Fruit fly (Drosophila melanogaster) whole organism, embryonic: ENCODE data around the gene RhoBTB.

Source experiments
- Ada2b ChIP-seq: fragments of 200-800 bp; sonication (Bioruptor generic); IDR thresholded peaks from 2 replicates; pipeline ENCODE4 v1.3.6; 2022; ENCODE audit warnings: missing biosample characterization, missing genetic modification characterization
- B-H1 ChIP-seq: fragments of 200-800 bp; sonication (Bioruptor generic); IDR thresholded peaks from 3 replicates; pipeline ENCODE4 v1.3.6; 2022; ENCODE audit warnings: missing biosample characterization, missing genetic modification characterization
- CG10147 ChIP-seq: fragments of 200-800 bp; sonication (Bioruptor generic); optimal IDR thresholded peaks from 2 replicates; lab custom pipeline; 2019; ENCODE audit warnings: missing biosample characterization, mild to moderate bottlenecking, missing genetic modification characterization, moderate library complexity
- CG11723 ChIP-seq: fragments of 200-800 bp; sonication (Bioruptor generic); optimal IDR thresholded peaks from 2 replicates; lab custom pipeline; 2017; ENCODE audit warnings: missing biosample characterization, mild to moderate bottlenecking, missing genetic modification characterization
- CG12104 ChIP-seq: fragments of 200-800 bp; sonication (Bioruptor generic); optimal IDR thresholded peaks from 3 replicates; lab custom pipeline; 2016; ENCODE audit warnings: missing biosample characterization, missing genetic modification characterization
- CG13775 ChIP-seq: fragments of 200-800 bp; sonication (Bioruptor generic); optimal IDR thresholded peaks from 3 replicates; lab custom pipeline; 2017; ENCODE audit warnings: missing biosample characterization, mild to moderate bottlenecking, missing genetic modification characterization
- CG2678 ChIP-seq: fragments of 200-800 bp; sonication (Bioruptor generic); optimal IDR thresholded peaks from 3 replicates; lab custom pipeline; 2019; ENCODE audit warnings: missing biosample characterization, mild to moderate bottlenecking, missing genetic modification characterization, moderate library complexity
- CG2875 ChIP-seq: fragments of 200-800 bp; sonication (Bioruptor generic); optimal IDR thresholded peaks from 2 replicates; lab custom pipeline; 2017; ENCODE audit warnings: missing biosample characterization, mild to moderate bottlenecking, missing genetic modification characterization, missing genetic modification reagents
- CG3163 ChIP-seq: fragments of 200-800 bp; sonication (Bioruptor generic); optimal IDR thresholded peaks from 3 replicates; lab custom pipeline; 2016; ENCODE audit warnings: missing biosample characterization, missing genetic modification characterization
- CG34376 ChIP-seq: fragments of 200-800 bp; sonication (Bioruptor generic); optimal IDR thresholded peaks from 2 replicates; lab custom pipeline; 2018; ENCODE audit warnings: missing biosample characterization, mild to moderate bottlenecking, missing genetic modification characterization
- CG42726 ChIP-seq: fragments of 200-800 bp; sonication (Bioruptor generic); IDR thresholded peaks from 2 replicates; pipeline ENCODE4 v1.3.6; 2022; ENCODE audit warnings: missing biosample characterization, missing genetic modification characterization; ENCODE audit not compliant: partially characterized antibody
- CG4617 ChIP-seq: fragments of 200-800 bp; sonication (Bioruptor generic); optimal IDR thresholded peaks from 3 replicates; lab custom pipeline; 2016; ENCODE audit warnings: missing biosample characterization, missing genetic modification characterization, borderline replicate concordance
- CG6254 ChIP-seq: fragments of 200-800 bp; sonication (Bioruptor generic); optimal IDR thresholded peaks from 3 replicates; lab custom pipeline; 2017; ENCODE audit warnings: mild to moderate bottlenecking, missing biosample characterization, missing genetic modification reagents, missing genetic modification characterization
- CG8281 ChIP-seq: fragments of 200-800 bp; sonication (Bioruptor generic); optimal IDR thresholded peaks from 2 replicates; lab custom pipeline; 2018; ENCODE audit warnings: missing biosample characterization, mild to moderate bottlenecking, missing genetic modification characterization, moderate library complexity
- CG8388 ChIP-seq: fragments of 200-800 bp; sonication (Bioruptor generic); optimal IDR thresholded peaks from 2 replicates; lab custom pipeline; 2019; ENCODE audit warnings: missing biosample characterization, mild to moderate bottlenecking, missing genetic modification characterization, moderate library complexity
- CG8765 ChIP-seq: fragments of 200-800 bp; sonication (Bioruptor generic); IDR thresholded peaks from 2 replicates; pipeline ENCODE4 v1.3.6; 2022; ENCODE audit warnings: missing biosample characterization, missing genetic modification characterization
- Chrac-16 ChIP-seq: fragments of 200-800 bp; sonication (Bioruptor generic); optimal IDR thresholded peaks from 3 replicates; lab custom pipeline; 2016; ENCODE audit warnings: missing biosample characterization, missing genetic modification characterization
- Doc2 ChIP-seq: fragments of 200-800 bp; sonication (Bioruptor generic); IDR thresholded peaks from 2 replicates; pipeline ENCODE4 v1.3.6; 2022; ENCODE audit warnings: missing biosample characterization, missing genetic modification characterization
- Ets97D ChIP-seq: fragments of 200-800 bp; sonication (Bioruptor generic); optimal IDR thresholded peaks from 3 replicates; lab custom pipeline; 2016; ENCODE audit warnings: missing biosample characterization, missing genetic modification characterization
- Hr3 ChIP-seq: fragments of 200-800 bp; sonication (Bioruptor generic); optimal IDR thresholded peaks from 3 replicates; lab custom pipeline; 2016; ENCODE audit warnings: missing biosample characterization, missing genetic modification characterization
- Mad ChIP-seq: fragments of 200-800 bp; sonication (Bioruptor generic); optimal IDR thresholded peaks from 2 replicates; lab custom pipeline; 2016; ENCODE audit warnings: missing biosample characterization, missing genetic modification characterization
- Mes4 ChIP-seq: fragments of 200-800 bp; sonication (Bioruptor generic); optimal IDR thresholded peaks from 2 replicates; lab custom pipeline; 2016; ENCODE audit warnings: missing biosample characterization, missing genetic modification characterization
- NK7.1 ChIP-seq: fragments of 200-800 bp; sonication (Bioruptor generic); optimal IDR thresholded peaks from 3 replicates; lab custom pipeline; 2016; ENCODE audit warnings: missing biosample characterization, missing genetic modification characterization
- Poxn ChIP-seq: fragments of 200-800 bp; sonication (Bioruptor generic); IDR thresholded peaks from 2 replicates; pipeline ENCODE4 v1.3.6; 2022; ENCODE audit warnings: missing biosample characterization, missing genetic modification characterization
- Xrp1 ChIP-seq: fragments of 200-800 bp; sonication (Bioruptor generic); IDR thresholded peaks from 2 replicates; pipeline ENCODE4 v1.3.6; 2022; ENCODE audit warnings: missing biosample characterization, missing genetic modification characterization
- ara ChIP-seq: fragments of 200-800 bp; sonication (Bioruptor generic); IDR thresholded peaks from 2 replicates; pipeline ENCODE4 v1.3.6; 2022; ENCODE audit warnings: missing biosample characterization, missing genetic modification characterization
- bcd ChIP-seq: fragments of 200-800 bp; sonication (Bioruptor generic); optimal IDR thresholded peaks from 2 replicates; lab custom pipeline; 2017; ENCODE audit warnings: missing biosample characterization, mild to moderate bottlenecking, missing genetic modification characterization
- chif ChIP-seq, 2 experiments: fragments of 200-800 bp; sonication (Bioruptor generic); optimal IDR thresholded peaks; 3 replicates each; lab custom pipeline; 2016; ENCODE audit warnings: missing biosample characterization in 2 of 2, missing genetic modification characterization in 2 of 2
- corto ChIP-seq: fragments of 200-800 bp; sonication (Bioruptor generic); optimal IDR thresholded peaks from 2 replicates; lab custom pipeline; 2016; ENCODE audit warnings: missing biosample characterization, mild to moderate bottlenecking, missing genetic modification characterization, moderate library complexity
- ewg ChIP-seq: fragments of 200-800 bp; sonication (Bioruptor generic); optimal IDR thresholded peaks from 3 replicates; lab custom pipeline; 2017; ENCODE audit warnings: mild to moderate bottlenecking, missing biosample characterization, missing genetic modification reagents, missing genetic modification characterization
- h ChIP-seq: fragments of >200 bp; optimal IDR thresholded peaks from 2 replicates; lab custom pipeline; 2017
- hkb ChIP-seq, 2 experiments: fragments of 200-800 bp in 1 of 2; fragments of >200 bp in 1 of 2; sonication (Bioruptor generic) in 1 of 2; IDR thresholded peaks in 1 of 2; optimal IDR thresholded peaks in 1 of 2; 2 replicates each; pipeline versions ENCODE4 v1.3.6 to Lab custom; 2017 to 2022; ENCODE audit warnings: missing biosample characterization in 1 of 2, missing genetic modification characterization in 1 of 2
- kah ChIP-seq: fragments of 200-800 bp; sonication (Bioruptor generic); optimal IDR thresholded peaks from 2 replicates; lab custom pipeline; 2018; ENCODE audit warnings: missing biosample characterization, mild to moderate bottlenecking, missing genetic modification characterization
- kay ChIP-seq: fragments of 200-800 bp; sonication (Bioruptor generic); optimal IDR thresholded peaks from 2 replicates; lab custom pipeline; 2016; ENCODE audit warnings: missing biosample characterization, missing genetic modification characterization
- mld ChIP-seq: fragments of 200-800 bp; sonication (Bioruptor generic); IDR thresholded peaks from 3 replicates; pipeline ENCODE4 v1.3.6; 2022; ENCODE audit warnings: missing biosample characterization, missing genetic modification characterization; ENCODE audit not compliant: partially characterized antibody
- nau ChIP-seq: fragments of 200-800 bp; sonication (Bioruptor generic); optimal IDR thresholded peaks from 3 replicates; lab custom pipeline; 2017; ENCODE audit warnings: missing biosample characterization, mild to moderate bottlenecking, missing genetic modification characterization, missing genetic modification reagents
- nom ChIP-seq: fragments of 200-800 bp; sonication (Bioruptor generic); optimal IDR thresholded peaks from 2 replicates; lab custom pipeline; 2017; ENCODE audit warnings: missing biosample characterization, missing genetic modification characterization, mild to moderate bottlenecking, moderate library complexity, missing genetic modification reagents
- pum ChIP-seq: fragments of 200-800 bp; sonication (Bioruptor generic); optimal IDR thresholded peaks from 2 replicates; lab custom pipeline; 2016; ENCODE audit warnings: missing biosample characterization, missing genetic modification characterization
- salm ChIP-seq: fragments of 200-800 bp; sonication (Bioruptor generic); optimal IDR thresholded peaks from 2 replicates; lab custom pipeline; 2018; ENCODE audit warnings: missing biosample characterization, mild to moderate bottlenecking, missing genetic modification characterization
- seq ChIP-seq: fragments of 200-800 bp; sonication (Bioruptor generic); IDR thresholded peaks from 2 replicates; pipeline ENCODE4 v1.3.6; 2022; ENCODE audit warnings: missing biosample characterization, missing genetic modification characterization
- sr ChIP-seq: fragments of 200-800 bp; sonication (Bioruptor generic); IDR thresholded peaks from 3 replicates; pipeline ENCODE4 v1.3.6; 2022; ENCODE audit warnings: missing biosample characterization, missing genetic modification characterization
- ssp ChIP-seq: fragments of 200-800 bp; sonication (Bioruptor generic); IDR thresholded peaks from 2 replicates; pipeline ENCODE4 v1.3.6; 2022; ENCODE audit warnings: missing biosample characterization, missing genetic modification characterization
- stwl ChIP-seq: fragments of 200-800 bp; sonication (Bioruptor generic); optimal IDR thresholded peaks from 3 replicates; lab custom pipeline; 2018; ENCODE audit warnings: missing biosample characterization, mild to moderate bottlenecking, missing genetic modification characterization, moderate library complexity
- tio ChIP-seq: fragments of 200-800 bp; sonication (Bioruptor generic); optimal IDR thresholded peaks from 2 replicates; lab custom pipeline; 2017; ENCODE audit warnings: missing biosample characterization, missing genetic modification characterization, inconsistent platforms
- ttk ChIP-seq: fragments of 200-800 bp; sonication (Bioruptor generic); IDR thresholded peaks from 2 replicates; pipeline ENCODE4 v2.1.2; 2022; ENCODE audit warnings: missing biosample characterization, missing genetic modification characterization
- vnd ChIP-seq: fragments of 200-800 bp; sonication (Bioruptor generic); IDR thresholded peaks from 3 replicates; pipeline ENCODE4 v1.3.6; 2022; ENCODE audit warnings: missing biosample characterization, missing genetic modification characterization; ENCODE audit not compliant: partially characterized antibody
- wek ChIP-seq: fragments of 200-800 bp; sonication (Bioruptor generic); optimal IDR thresholded peaks from 3 replicates; lab custom pipeline; 2018; ENCODE audit warnings: missing biosample characterization, mild to moderate bottlenecking, missing genetic modification characterization, moderate library complexity
- zfh2 ChIP-seq: fragments of 200-800 bp; sonication (Bioruptor generic); optimal IDR thresholded peaks from 2 replicates; lab custom pipeline; 2016; ENCODE audit warnings: missing biosample characterization, missing genetic modification characterization

The RhoBTB gene

dm6 chr3L:20375878-20376563 lies at the start of gene RhoBTB, which contains the start of gene Ide (continued):
- TF ChIP-seq chif (GFP tag; optimal IDR thresholded peaks at IDR 0.05; lab: Kevin White, UChicago) (peak; percentile 77 to 79), CG8765 (GFP tag; lab: Robert Waterston, UW) (peak; percentile 66; the same call in 1 of the 2 replicates), bcd (GFP tag; lab: Kevin White, UChicago) (peak; percentile 82), ttk (peak; percentile 53), salm (tag; lab: Kevin White, UChicago) (no peak), B-H1 (GFP tag; lab: Robert Waterston, UW) (no peak), nau (no peak), mld (GFP tag; lab: Robert Waterston, UW) (no peak), seq (GFP tag; lab: Robert Waterston, UW) (peak; percentile 34; the same call in 1 of the 2 replicates), CG6254 (no peak), Hr3 (GFP tag; lab: Kevin White, UChicago) (peak; percentile 88), Chrac-16 (GFP tag; lab: Kevin White, UChicago) (peak; percentile 88), CG8388 (GFP tag; lab: Kevin White, UChicago) (peak; percentile 53), kay (GFP tag; lab: Kevin White, UChicago) (peak; percentile 73), hkb (optimal IDR thresholded peaks at IDR 0.05; lab: Kevin White, UChicago) (peak; percentile 96), hkb (GFP tag; IDR thresholded peaks at IDR 0.05; lab: Robert Waterston, UW) (peak; percentile 40; the same call in 1 of the 2 replicates), vnd (GFP tag; lab: Robert Waterston, UW) (no peak), Ada2b (GFP tag; lab: Robert Waterston, UW) (peak; percentile 55; the same call in 1 of the 2 replicates), sr (GFP tag; lab: Robert Waterston, UW) (no peak), corto (GFP tag; lab: Kevin White, UChicago) (no peak), CG42726 (GFP tag; lab: Robert Waterston, UW) (no peak), zfh2 (peak; percentile 95), kah (peak; percentile 22), CG13775 (GFP tag; lab: Kevin White, UChicago) (peak; percentile 84), Mes4 (GFP tag; lab: Kevin White, UChicago) (peak; percentile 47), h (lab: Kevin White, UChicago) (no peak), ssp (GFP tag; lab: Robert Waterston, UW) (peak; percentile 67; the same call in 1 of the 2 replicates), stwl (peak; percentile 63), CG34376 (peak; percentile 59), pum (GFP tag; lab: Kevin White, UChicago) (peak; percentile 91), Ets97D (GFP tag; lab: Kevin White, UChicago) (peak; percentile 87), CG2678 (peak; percentile 87), wek (GFP tag; lab: Kevin White, UChicago) (peak; percentile 37), CG3163 (peak; percentile 77), tio (GFP tag; lab: Kevin White, UChicago) (no peak), Doc2 (GFP tag; lab: Robert Waterston, UW) (peak; percentile 48; the same call in 1 of the 2 replicates), ara (GFP tag; lab: Robert Waterston, UW) (0 out of 2 replicates have a peak, but pooled peaks have one; percentile 41), CG8281 (peak; percentile 60), nom (peak; percentile 30), NK7.1 (GFP tag; lab: Kevin White, UChicago) (peak; percentile 50), CG12104 (peak; percentile 69), ewg (peak; percentile 74), Mad (GFP tag; lab: Kevin White, UChicago) (peak; percentile 77), CG10147 (peak; percentile 62), Xrp1 (GFP tag; lab: Robert Waterston, UW) (peak; percentile 54; the same call in 1 of the 2 replicates), Poxn (GFP tag; lab: Robert Waterston, UW) (peak; percentile 10; the same call in 1 of the 2 replicates), CG4617 (GFP tag; lab: Kevin White, UChicago) (peak; percentile 54), CG2875 (GFP tag; lab: Kevin White, UChicago) (no peak), CG11723 (GFP tag; lab: Kevin White, UChicago) (peak; percentile 53)
